Fruit fly (Drosophila melanogaster) whole organism, embryonic: ENCODE data around the gene CG18766.

Source experiments
- Antp ChIP-seq: fragments of 200-800 bp; sonication (Bioruptor generic); optimal IDR thresholded peaks from 3 replicates; lab custom pipeline; 2016; ENCODE audit warnings: missing biosample characterization, missing genetic modification characterization
- Awh ChIP-seq: fragments of 200-800 bp; sonication (Bioruptor generic); IDR thresholded peaks from 2 replicates; pipeline ENCODE4, ENCODE4 v1.3.6; 2022; ENCODE audit warnings: missing biosample characterization, missing genetic modification characterization
- Blimp-1 ChIP-seq: fragments of 200-800 bp; sonication (Bioruptor generic); optimal IDR thresholded peaks from 3 replicates; lab custom pipeline; 2018; ENCODE audit warnings: missing biosample characterization, missing genetic modification characterization, mild to moderate bottlenecking, moderate library complexity, missing genetic modification reagents
- CG10209 ChIP-seq: fragments of 200-800 bp; sonication (Bioruptor generic); optimal IDR thresholded peaks from 3 replicates; lab custom pipeline; 2017; ENCODE audit warnings: missing biosample characterization, mild to moderate bottlenecking, missing genetic modification characterization, missing genetic modification reagents
- CG1024 ChIP-seq: fragments of 200-800 bp; sonication (Bioruptor generic); IDR thresholded peaks from 2 replicates; pipeline ENCODE4 v1.3.6; 2022; ENCODE audit warnings: missing biosample characterization, missing genetic modification characterization
- CG10366 ChIP-seq: fragments of 200-800 bp; sonication (Bioruptor generic); IDR thresholded peaks from 2 replicates; pipeline ENCODE4 v1.3.6; 2022; ENCODE audit warnings: missing biosample characterization, missing genetic modification characterization
- CG10543 ChIP-seq: fragments of 200-800 bp; sonication (Bioruptor generic); optimal IDR thresholded peaks from 3 replicates; lab custom pipeline; 2017; ENCODE audit warnings: missing biosample characterization, mild to moderate bottlenecking, missing genetic modification characterization, moderate library complexity
- CG10654 ChIP-seq: fragments of 200-800 bp; sonication (Bioruptor generic); optimal IDR thresholded peaks from 2 replicates; lab custom pipeline; 2016; ENCODE audit warnings: missing biosample characterization, missing genetic modification characterization
- CG12659 ChIP-seq: fragments of 200-800 bp; sonication (Bioruptor generic); optimal IDR thresholded peaks from 3 replicates; lab custom pipeline; 2017; ENCODE audit warnings: mild to moderate bottlenecking, missing biosample characterization, missing genetic modification reagents, missing genetic modification characterization
- CG13123 ChIP-seq: fragments of 200-800 bp; sonication (Bioruptor generic); optimal IDR thresholded peaks from 2 replicates; lab custom pipeline; 2016; ENCODE audit warnings: missing biosample characterization, missing genetic modification characterization
- CG13287 ChIP-seq: fragments of 200-800 bp; sonication (Bioruptor generic); IDR thresholded peaks from 2 replicates; pipeline ENCODE4 v1.3.6; 2022; ENCODE audit warnings: missing biosample characterization, missing genetic modification characterization; ENCODE audit not compliant: partially characterized antibody
- CG14050 ChIP-seq: fragments of 200-800 bp; sonication (Bioruptor generic); IDR thresholded peaks from 3 replicates; pipeline ENCODE4 v1.3.6; 2022; ENCODE audit warnings: missing biosample characterization, missing genetic modification characterization
- CG15073 ChIP-seq: fragments of 200-800 bp; sonication (Bioruptor generic); optimal IDR thresholded peaks from 2 replicates; lab custom pipeline; 2016; ENCODE audit warnings: missing biosample characterization, missing genetic modification characterization
- CG15514 ChIP-seq: fragments of 200-800 bp; sonication (Bioruptor generic); optimal IDR thresholded peaks from 3 replicates; lab custom pipeline; 2017; ENCODE audit warnings: missing biosample characterization, missing genetic modification characterization, mild to moderate bottlenecking, moderate library complexity, missing genetic modification reagents
- CG16779 ChIP-seq: fragments of 200-800 bp; sonication (Bioruptor generic); IDR thresholded peaks from 2 replicates; pipeline ENCODE4 v1.3.6; 2022; ENCODE audit warnings: missing biosample characterization, missing genetic modification characterization
- CG2120 ChIP-seq: fragments of 200-800 bp; sonication (Bioruptor generic); optimal IDR thresholded peaks from 3 replicates; lab custom pipeline; 2016; ENCODE audit warnings: missing biosample characterization, missing genetic modification characterization
- CG2889 ChIP-seq: fragments of 200-800 bp; sonication (Bioruptor generic); IDR thresholded peaks from 3 replicates; pipeline ENCODE4 v1.3.6; 2022; ENCODE audit warnings: missing biosample characterization, missing genetic modification characterization
- CG33557 ChIP-seq: fragments of 200-800 bp; sonication (Bioruptor generic); optimal IDR thresholded peaks from 2 replicates; lab custom pipeline; 2019; ENCODE audit warnings: missing biosample characterization, mild to moderate bottlenecking, missing genetic modification characterization, moderate library complexity
- CG4328 ChIP-seq: fragments of 200-800 bp; sonication (Bioruptor generic); optimal IDR thresholded peaks from 3 replicates; lab custom pipeline; 2017; ENCODE audit warnings: missing biosample characterization, missing genetic modification reagents, missing genetic modification characterization
- CG8359 ChIP-seq: fragments of 200-800 bp; sonication (Bioruptor generic); optimal IDR thresholded peaks from 2 replicates; lab custom pipeline; 2017; ENCODE audit warnings: missing biosample characterization, mild to moderate bottlenecking, missing genetic modification characterization, borderline replicate concordance
- CG9797 ChIP-seq: fragments of 200-800 bp; sonication (Bioruptor generic); optimal IDR thresholded peaks from 3 replicates; lab custom pipeline; 2018; ENCODE audit warnings: missing biosample characterization, mild to moderate bottlenecking, missing genetic modification characterization
- Dp ChIP-seq: fragments of 200-800 bp; sonication (Bioruptor generic); optimal IDR thresholded peaks from 2 replicates; lab custom pipeline; 2018; ENCODE audit warnings: missing biosample characterization, mild to moderate bottlenecking, missing genetic modification characterization, moderate library complexity
- Hey ChIP-seq: fragments of 200-800 bp; sonication (Bioruptor generic); optimal IDR thresholded peaks from 3 replicates; lab custom pipeline; 2018; ENCODE audit warnings: missing biosample characterization, mild to moderate bottlenecking, missing genetic modification characterization
- Hr51 ChIP-seq, 2 experiments: fragments of 200-800 bp; sonication (Bioruptor generic); optimal IDR thresholded peaks; 2 replicates in 1 of 2; 3 replicates in 1 of 2; lab custom pipeline; 2016 to 2018; ENCODE audit warnings: missing biosample characterization in 2 of 2, missing genetic modification characterization in 2 of 2, mild to moderate bottlenecking in 1 of 2, moderate library complexity in 1 of 2
- Lhr ChIP-seq: fragments of 200-800 bp; sonication (Bioruptor generic); optimal IDR thresholded peaks from 3 replicates; lab custom pipeline; 2017; ENCODE audit warnings: mild to moderate bottlenecking, missing biosample characterization, missing genetic modification reagents, missing genetic modification characterization
- Nf-YA ChIP-seq: fragments of 200-800 bp; sonication (Bioruptor generic); IDR thresholded peaks from 2 replicates; pipeline ENCODE4 v1.3.6; 2022; ENCODE audit warnings: missing biosample characterization, missing genetic modification characterization
- Optix ChIP-seq: fragments of 200-800 bp; sonication (Bioruptor generic); IDR thresholded peaks from 3 replicates; pipeline ENCODE4 v1.3.6; 2022; ENCODE audit warnings: missing biosample characterization, missing genetic modification characterization
- bcd ChIP-seq: fragments of 200-800 bp; sonication (Bioruptor generic); optimal IDR thresholded peaks from 2 replicates; lab custom pipeline; 2017; ENCODE audit warnings: missing biosample characterization, mild to moderate bottlenecking, missing genetic modification characterization
- cato ChIP-seq: fragments of 200-800 bp; sonication (Bioruptor generic); optimal IDR thresholded peaks from 2 replicates; lab custom pipeline; 2016; ENCODE audit warnings: missing biosample characterization, missing genetic modification characterization, borderline replicate concordance
- chm ChIP-seq: fragments of 200-800 bp; sonication (Bioruptor generic); IDR thresholded peaks from 2 replicates; pipeline ENCODE4 v1.3.6; 2022; ENCODE audit warnings: missing biosample characterization, missing genetic modification characterization
- ci ChIP-seq: fragments of 200-800 bp; sonication (Bioruptor generic); IDR thresholded peaks from 3 replicates; pipeline ENCODE4 v1.3.6; 2022; ENCODE audit warnings: missing biosample characterization, missing genetic modification characterization
- crol ChIP-seq: fragments of 200-800 bp; sonication (Bioruptor generic); IDR thresholded peaks from 2 replicates; pipeline ENCODE4 v1.3.6; 2022; ENCODE audit warnings: missing biosample characterization, missing genetic modification characterization
- crp ChIP-seq, 2 experiments: fragments of 200-800 bp; sonication (Bioruptor generic); optimal IDR thresholded peaks; 2 replicates in 1 of 2; 3 replicates in 1 of 2; lab custom pipeline; 2017; ENCODE audit warnings: missing biosample characterization in 2 of 2, missing genetic modification characterization in 2 of 2, mild to moderate bottlenecking in 1 of 2, moderate library complexity in 1 of 2
- exex ChIP-seq: fragments of 200-800 bp; sonication (Bioruptor generic); optimal IDR thresholded peaks from 4 replicates; lab custom pipeline; 2018; ENCODE audit warnings: missing biosample characterization, mild to moderate bottlenecking, missing genetic modification characterization, moderate library complexity
- gce ChIP-seq: fragments of 200-800 bp; sonication (Bioruptor generic); IDR thresholded peaks from 3 replicates; pipeline ENCODE4 v1.3.6; 2022; ENCODE audit warnings: missing biosample characterization, missing genetic modification characterization
- inv ChIP-seq: fragments of 200-800 bp; sonication (Bioruptor generic); IDR thresholded peaks from 2 replicates; pipeline ENCODE4 v1.3.6; 2022; ENCODE audit warnings: missing biosample characterization, missing genetic modification characterization; ENCODE audit not compliant: partially characterized antibody
- kay ChIP-seq: fragments of 200-800 bp; sonication (Bioruptor generic); optimal IDR thresholded peaks from 2 replicates; lab custom pipeline; 2016; ENCODE audit warnings: missing biosample characterization, missing genetic modification characterization
- lmd ChIP-seq: fragments of 200-800 bp; sonication (Bioruptor generic); IDR thresholded peaks from 2 replicates; pipeline ENCODE4 v1.3.6; 2022; ENCODE audit warnings: missing biosample characterization, missing genetic modification characterization
- nerfin-1 ChIP-seq: fragments of 200-800 bp; sonication (Bioruptor generic); optimal IDR thresholded peaks from 3 replicates; lab custom pipeline; 2019; ENCODE audit warnings: missing biosample characterization, mild to moderate bottlenecking, missing genetic modification characterization, moderate library complexity
- p53 ChIP-seq: fragments of 200-800 bp; sonication (Bioruptor generic); optimal IDR thresholded peaks from 2 replicates; lab custom pipeline; 2016; ENCODE audit warnings: missing biosample characterization, missing genetic modification characterization
- pita ChIP-seq: fragments of 200-800 bp; sonication (Bioruptor generic); optimal IDR thresholded peaks from 2 replicates; lab custom pipeline; 2017; ENCODE audit warnings: missing biosample characterization, mild to moderate bottlenecking, missing genetic modification characterization
- ro ChIP-seq: fragments of 200-800 bp; sonication (Bioruptor generic); IDR thresholded peaks from 2 replicates; pipeline ENCODE4 v1.3.6; 2022; ENCODE audit warnings: missing biosample characterization, missing genetic modification characterization
- salm ChIP-seq: fragments of 200-800 bp; sonication (Bioruptor generic); optimal IDR thresholded peaks from 2 replicates; lab custom pipeline; 2018; ENCODE audit warnings: missing biosample characterization, mild to moderate bottlenecking, missing genetic modification characterization
- schlank ChIP-seq: fragments of 200-800 bp; sonication (Bioruptor generic); optimal IDR thresholded peaks from 2 replicates; lab custom pipeline; 2018; ENCODE audit warnings: missing biosample characterization, mild to moderate bottlenecking, missing genetic modification characterization
- sd ChIP-seq: fragments of 200-800 bp; sonication (Bioruptor generic); optimal IDR thresholded peaks from 3 replicates; lab custom pipeline; 2018; ENCODE audit warnings: missing biosample characterization, mild to moderate bottlenecking, missing genetic modification characterization, moderate library complexity
- tio ChIP-seq: fragments of 200-800 bp; sonication (Bioruptor generic); optimal IDR thresholded peaks from 2 replicates; lab custom pipeline; 2017; ENCODE audit warnings: missing biosample characterization, missing genetic modification characterization, inconsistent platforms
- unc-4 ChIP-seq: fragments of 200-800 bp; sonication (Bioruptor generic); IDR thresholded peaks from 2 replicates; pipeline ENCODE4 v1.3.6; 2022; ENCODE audit warnings: missing biosample characterization, missing genetic modification characterization; ENCODE audit not compliant: partially characterized antibody
- vfl ChIP-seq: fragments of 200-800 bp; sonication (Bioruptor generic); optimal IDR thresholded peaks from 2 replicates; lab custom pipeline; 2016; ENCODE audit warnings: missing biosample characterization, missing genetic modification characterization

CG18766 gene

dm6 chr3R:27281022-27281810 lies 36.2 kb upstream of the CG18766 start (continued):
- peak; percentile 86 for TF ChIP-seq exex (tag; lab: Kevin White, UChicago)
- peak; percentile 96 for TF ChIP-seq Awh (GFP tag; lab: Robert Waterston, UW)
- TF ChIP-seq Lhr (GFP tag; lab: Kevin White, UChicago): peak; percentile 66
- TF ChIP-seq tio: peak; percentile 89
- TF ChIP-seq CG13123: peak; percentile 88
- peak; percentile 22 for TF ChIP-seq Dp (GFP tag; lab: Kevin White, UChicago)
- peak; percentile 91 for TF ChIP-seq kay (GFP tag; lab: Kevin White, UChicago)
- peak; percentile 59 for TF ChIP-seq CG13287 (GFP tag; lab: Robert Waterston, UW)
- peak; percentile 97 for TF ChIP-seq CG2889 (GFP tag; lab: Robert Waterston, UW)
- peak; percentile 92 for TF ChIP-seq Nf-YA (GFP tag; lab: Robert Waterston, UW)
- peak; percentile 68 for TF ChIP-seq CG4328 (GFP tag; lab: Kevin White, UChicago)
- TF ChIP-seq unc-4 (GFP tag; lab: Robert Waterston, UW): peak; percentile 23
- TF ChIP-seq pita (GFP tag; lab: Kevin White, UChicago): no peak
- TF ChIP-seq inv: 0 out of 2 replicates have a peak, but pooled peaks have one; percentile 36
- peak; percentile 98 for TF ChIP-seq ci (GFP tag; lab: Robert Waterston, UW)
- TF ChIP-seq p53 (GFP tag; lab: Kevin White, UChicago): peak; percentile 86
- peak; percentile 94 for TF ChIP-seq vfl (GFP tag; lab: Kevin White, UChicago)
- peak; percentile 96 for TF ChIP-seq bcd (GFP tag; lab: Kevin White, UChicago)
- peak; percentile 15 for TF ChIP-seq CG33557 (GFP tag; lab: Kevin White, UChicago)
- TF ChIP-seq cato: peak; percentile 81
- TF ChIP-seq CG10543 (GFP tag; lab: Kevin White, UChicago): peak; percentile 90
- peak; percentile 98 for TF ChIP-seq CG2120
- TF ChIP-seq CG16779: peak; percentile 97
- TF ChIP-seq ro (GFP tag; lab: Robert Waterston, UW): peak; percentile 88
- peak; percentile 77 for TF ChIP-seq CG15073 (GFP tag; lab: Kevin White, UChicago)
- TF ChIP-seq crol: peak; percentile 99
- peak; percentile 97 for TF ChIP-seq CG12659 (GFP tag; lab: Kevin White, UChicago)
- TF ChIP-seq crp (GFP tag; optimal IDR thresholded peaks at IDR 0.05; lab: Kevin White, UChicago): peak in 1 of 2 experiments; percentile 68
- peak; percentile 95 for TF ChIP-seq CG14050
- peak; percentile 93 for TF ChIP-seq CG15514 (GFP tag; lab: Kevin White, UChicago)
- peak; percentile 97 for TF ChIP-seq Antp (GFP tag; lab: Kevin White, UChicago)
- TF ChIP-seq Hey: peak; percentile 83
- peak; percentile 98 for TF ChIP-seq Optix
- TF ChIP-seq Blimp-1 (GFP tag; lab: Kevin White, UChicago): peak; percentile 92
- no peak for TF ChIP-seq CG9797 (GFP tag; lab: Kevin White, UChicago)
- TF ChIP-seq CG10366: peak; percentile 97
- TF ChIP-seq schlank (tag; lab: Kevin White, UChicago): peak; percentile 96
- TF ChIP-seq sd (tag; lab: Kevin White, UChicago): peak; percentile 90
- peak; percentile 80 for TF ChIP-seq nerfin-1 (tag; lab: Kevin White, UChicago)
- TF ChIP-seq CG10654 (GFP tag; lab: Kevin White, UChicago): peak; percentile 92
- TF ChIP-seq salm (tag; lab: Kevin White, UChicago): peak; percentile 89
- TF ChIP-seq CG1024 (GFP tag; lab: Robert Waterston, UW): peak; percentile 86
- peak; percentile 73 for TF ChIP-seq CG8359
- peak; percentile 97 for TF ChIP-seq lmd
- peak; percentile 92 to 95 for TF ChIP-seq Hr51 (GFP tag; optimal IDR thresholded peaks at IDR 0.05; lab: Kevin White, UChicago)
- TF ChIP-seq gce (GFP tag; lab: Robert Waterston, UW): peak; percentile 96
- peak; percentile 97 for TF ChIP-seq chm (GFP tag; lab: Robert Waterston, UW)
- peak; percentile 96 for TF ChIP-seq CG10209 (GFP tag; lab: Kevin White, UChicago)
